Worm (Caenorhabditis elegans): ENCODE measurements around the gene B0284.3.

Gene B0284.3

DNA sequence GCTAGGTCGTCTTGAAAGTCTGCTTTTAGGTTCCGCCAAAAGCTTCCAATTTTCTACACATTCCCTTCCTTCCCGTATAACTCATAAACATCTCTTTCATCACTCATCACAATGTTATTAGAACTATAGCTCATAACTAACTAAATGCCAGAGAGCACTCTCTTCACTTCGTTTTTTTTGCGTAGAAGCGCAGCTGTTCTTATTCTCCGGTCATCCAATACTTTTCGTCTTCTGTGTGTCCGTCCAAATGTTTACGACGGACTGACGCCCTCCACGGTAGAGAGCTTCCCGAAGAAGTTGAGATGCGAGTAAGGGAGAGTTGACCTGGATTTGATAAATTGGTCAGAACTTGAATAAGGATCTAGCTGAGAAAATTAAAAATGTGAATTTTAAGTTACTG, 20.4 kb downstream of the B0284.3 start:
- no peak for TF ChIP-seq pha-4 (tag; optimal IDR thresholded peaks at IDR 0.05)
- no peak for TF ChIP-seq ztf-11 (tag; optimal IDR thresholded peaks at IDR 0.05)
- TF ChIP-seq unc-62 (GFP tag; optimal IDR thresholded peaks at IDR 0.05), result no peak
- no peak for TF ChIP-seq fkh-2 (tag; optimal IDR thresholded peaks at IDR 0.05)

DNA sequence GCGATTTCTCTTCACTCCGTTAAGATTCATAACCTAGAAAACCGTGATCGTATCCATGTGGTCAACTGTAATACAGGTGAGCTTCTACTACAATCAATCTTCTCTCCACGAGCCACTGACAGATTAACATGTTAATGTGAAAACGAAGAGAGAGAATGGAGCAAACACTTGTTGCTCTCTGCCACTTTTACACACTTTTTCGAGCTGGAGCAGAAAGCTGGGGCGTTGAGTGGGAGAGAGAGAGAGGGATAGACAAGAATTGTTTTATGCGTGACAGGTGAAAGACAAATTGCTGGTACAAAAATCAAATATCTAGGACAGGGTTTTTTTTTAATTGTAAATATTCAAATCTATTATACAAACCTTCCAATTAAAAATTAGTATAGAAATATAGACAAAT, 21.3 kb downstream of the B0284.3 start:
- TF ChIP-seq nhr-237 (tag; optimal IDR thresholded peaks at IDR 0.05), result no peak
- TF ChIP-seq nfya-1 (tag; optimal IDR thresholded peaks at IDR 0.05; ENCODE audit: insufficient read depth), result peak; percentile 39
- TF ChIP-seq nhr-28 (tag; optimal IDR thresholded peaks at IDR 0.05), result no peak
- no peak for TF ChIP-seq nhr-67 (tag; optimal IDR thresholded peaks at IDR 0.05)
- TF ChIP-seq mdl-1 (tag; optimal IDR thresholded peaks at IDR 0.05), result no peak
- no peak for TF ChIP-seq lin-15B (tag; optimal IDR thresholded peaks at IDR 0.05)
- TF ChIP-seq fkh-10 (GFP tag; optimal IDR thresholded peaks at IDR 0.05), result no peak
- no peak for TF ChIP-seq fkh-2 (tag; optimal IDR thresholded peaks at IDR 0.05)
- peak; percentile 36 for TF ChIP-seq lin-39 (tag; optimal IDR thresholded peaks at IDR 0.05)
- TF ChIP-seq nhr-77 (tag; optimal IDR thresholded peaks at IDR 0.05), result no peak

DNA sequence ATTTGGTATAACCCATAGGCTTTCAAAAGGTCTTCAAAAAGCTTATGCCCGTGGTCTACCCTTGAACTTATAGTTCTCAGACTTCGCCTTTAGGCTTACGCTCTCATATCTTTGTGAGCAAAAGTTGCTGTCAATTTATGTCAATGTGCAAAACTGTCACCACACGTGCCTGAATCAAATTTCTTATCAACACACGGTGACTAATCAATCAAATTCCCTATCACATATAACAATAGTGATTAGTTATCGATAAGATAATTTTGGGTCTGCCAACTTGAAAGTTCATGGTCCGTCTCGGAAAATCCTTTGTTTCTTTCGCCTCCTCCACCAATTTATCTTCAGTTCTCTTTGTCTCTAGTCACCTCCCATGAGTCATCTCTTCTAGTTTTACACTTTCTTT, 22.2 kb downstream of the B0284.3 start:
- TF ChIP-seq fkh-10 (GFP tag; optimal IDR thresholded peaks at IDR 0.05) (no peak), nhr-12 (tag; optimal IDR thresholded peaks at IDR 0.05) (no peak), pqm-1 (tag; optimal IDR thresholded peaks at IDR 0.05) (peak; percentile 42), tbx-2 (tag; optimal IDR thresholded peaks at IDR 0.05) (no peak), lin-15B (tag; optimal IDR thresholded peaks at IDR 0.05) (no peak), hmg-11 (tag; optimal IDR thresholded peaks at IDR 0.05) (no peak), egl-5 (tag; optimal IDR thresholded peaks at IDR 0.05) (no peak), ceh-9 (tag; optimal IDR thresholded peaks at IDR 0.05) (no peak), nhr-28 (tag; optimal IDR thresholded peaks at IDR 0.05) (no peak), unc-62 (GFP tag; optimal IDR thresholded peaks at IDR 0.05) (no peak), ceh-28 (tag; optimal IDR thresholded peaks at IDR 0.05) (no peak), elt-2 (tag; optimal IDR thresholded peaks at IDR 0.05) (peak; percentile 53)

DNA sequence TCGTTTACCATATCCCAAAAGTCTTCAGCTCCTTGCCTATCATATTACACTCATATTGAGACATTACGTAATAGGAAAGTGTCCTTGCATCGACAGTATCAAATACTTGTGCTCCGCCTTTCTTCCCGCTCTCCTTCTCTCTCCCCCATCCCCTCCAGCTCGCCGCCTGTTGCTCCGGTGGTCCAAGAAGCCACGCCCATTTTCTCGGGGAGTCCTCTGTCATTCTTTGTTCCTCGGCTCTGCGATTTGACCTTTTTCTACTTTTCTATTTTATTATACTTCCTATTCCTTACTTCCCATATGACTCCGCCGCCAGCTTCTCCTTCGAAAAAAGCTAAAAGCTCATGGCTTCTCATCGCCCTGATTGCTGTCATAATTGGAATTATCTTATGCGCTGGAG, 23.2 kb downstream of the B0284.3 start, which contains the start of gene mnp-1:
TSS of gene mnp-1 (plus strand) at position 211 of the 400 bp plus-strand sequence.
- no peak for TF ChIP-seq ztf-4 (tag; optimal IDR thresholded peaks at IDR 0.05)
- TF ChIP-seq egl-5 (tag; optimal IDR thresholded peaks at IDR 0.05), result no peak
- no peak for TF ChIP-seq unc-62 (GFP tag; optimal IDR thresholded peaks at IDR 0.05)
- no peak for TF ChIP-seq R02D3.7 (tag; optimal IDR thresholded peaks at IDR 0.05)
- no peak for TF ChIP-seq fkh-10 (GFP tag; optimal IDR thresholded peaks at IDR 0.05)
- TF ChIP-seq hmg-11 (tag; optimal IDR thresholded peaks at IDR 0.05), result no peak
- TF ChIP-seq lsy-12 (tag; optimal IDR thresholded peaks at IDR 0.05), result no peak
- no peak for TF ChIP-seq elt-1 (tag; optimal IDR thresholded peaks at IDR 0.05)
- no peak for TF ChIP-seq ZK546.5 (tag; optimal IDR thresholded peaks at IDR 0.05)
- TF ChIP-seq nhr-25 (tag; optimal IDR thresholded peaks at IDR 0.05), result no peak
- TF ChIP-seq sea-2 (GFP tag; optimal IDR thresholded peaks at IDR 0.05), result no peak
- TF ChIP-seq nhr-12 (tag; optimal IDR thresholded peaks at IDR 0.05), result no peak
- no peak for TF ChIP-seq nhr-76 (tag; optimal IDR thresholded peaks at IDR 0.05)
- no peak for TF ChIP-seq nhr-11 (tag; optimal IDR thresholded peaks at IDR 0.05)
- TF ChIP-seq ceh-9 (tag; optimal IDR thresholded peaks at IDR 0.05), result no peak
- TF ChIP-seq snpc-4 (tag; optimal IDR thresholded peaks at IDR 0.05), result no peak
- no peak for TF ChIP-seq lin-39 (tag; optimal IDR thresholded peaks at IDR 0.05)

DNA sequence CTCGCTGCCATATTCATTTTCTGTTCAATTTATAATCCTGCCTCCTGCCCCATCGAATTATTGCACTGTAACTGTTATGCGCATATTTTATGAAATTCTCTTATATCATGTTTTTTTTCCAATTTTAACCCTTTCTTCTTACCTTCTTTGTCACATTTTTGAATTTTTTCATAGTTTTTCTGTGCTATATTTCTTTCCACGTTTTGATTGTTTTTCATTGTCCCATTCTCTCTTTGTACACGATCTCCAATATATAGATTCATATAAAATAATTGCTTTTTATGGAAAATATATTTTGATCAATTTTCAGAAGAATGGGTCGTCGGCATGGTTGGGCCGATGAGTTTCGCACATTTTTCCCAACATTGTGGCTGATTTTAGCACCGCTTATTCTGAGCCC, 29.8 kb downstream of the B0284.3 start, which contains the start of gene B0285.6:
TSS of gene B0285.6 (plus strand) at position 301 of the 400 bp plus-strand sequence.
- TF ChIP-seq skn-1 (tag; optimal IDR thresholded peaks at IDR 0.05) (no peak), ZK546.5 (tag; optimal IDR thresholded peaks at IDR 0.05) (no peak), unc-62 (GFP tag; optimal IDR thresholded peaks at IDR 0.05) (no peak), snpc-4 (tag; optimal IDR thresholded peaks at IDR 0.05) (no peak), nhr-77 (tag; optimal IDR thresholded peaks at IDR 0.05) (no peak), nhr-67 (tag; optimal IDR thresholded peaks at IDR 0.05) (no peak), zag-1 (tag; optimal IDR thresholded peaks at IDR 0.05) (no peak), nhr-23 (tag; optimal IDR thresholded peaks at IDR 0.05) (no peak), nhr-43 (tag; optimal IDR thresholded peaks at IDR 0.05; ENCODE audit: poor library complexity, severe bottlenecking) (no peak), ceh-82 (tag; optimal IDR thresholded peaks at IDR 0.05) (no peak), nhr-76 (tag; optimal IDR thresholded peaks at IDR 0.05) (no peak)
